Worm (Caenorhabditis elegans): ENCODE measurements around the gene F38E9.1.
A peak's percentile ranks its signal among the peaks of the same experiment; 100 is the strongest.
"Not testable (repeated sequence)": the region's sequence is repeated elsewhere in the genome, so short reads cannot be mapped to it uniquely, and the experiment has no call there.

Gene F38E9.1

ce11 chrX:16505348-16505747 is 34.5 kb downstream of the F38E9.1 start, which contains the start of gene T25D1.3:
TSS of gene T25D1.3 (plus strand) at chrX:16505648.
- TF ChIP-seq blmp-1 (tag; optimal IDR thresholded peaks at IDR 0.05) (no peak), sem-2 (GFP tag; optimal IDR thresholded peaks at IDR 0.05) (no peak), hlh-1 (tag; optimal IDR thresholded peaks at IDR 0.05) (no peak), sptf-1 (tag; optimal IDR thresholded peaks at IDR 0.05) (no peak), nhr-28 (tag; optimal IDR thresholded peaks at IDR 0.05) (no peak), nhr-12 (tag; optimal IDR thresholded peaks at IDR 0.05) (no peak), cnd-1 (tag; optimal IDR thresholded peaks at IDR 0.05) (no peak), tbx-8 (GFP tag; optimal IDR thresholded peaks at IDR 0.05) (no peak), nhr-237 (tag; optimal IDR thresholded peaks at IDR 0.05) (no peak)

- not testable (repeated sequence) for TF ChIP-seq bed-3 (GFP tag; optimal IDR thresholded peaks at IDR 0.05); nhr-237 (tag; optimal IDR thresholded peaks at IDR 0.05); nhr-12 (tag; optimal IDR thresholded peaks at IDR 0.05)
Measured at ce11 chrX:16515265-16515664, 44.4 kb downstream of the F38E9.1 start, which contains the start of gene T25D1.2. TSS of gene T25D1.2 (plus strand) at chrX:16515565.

DNA sequence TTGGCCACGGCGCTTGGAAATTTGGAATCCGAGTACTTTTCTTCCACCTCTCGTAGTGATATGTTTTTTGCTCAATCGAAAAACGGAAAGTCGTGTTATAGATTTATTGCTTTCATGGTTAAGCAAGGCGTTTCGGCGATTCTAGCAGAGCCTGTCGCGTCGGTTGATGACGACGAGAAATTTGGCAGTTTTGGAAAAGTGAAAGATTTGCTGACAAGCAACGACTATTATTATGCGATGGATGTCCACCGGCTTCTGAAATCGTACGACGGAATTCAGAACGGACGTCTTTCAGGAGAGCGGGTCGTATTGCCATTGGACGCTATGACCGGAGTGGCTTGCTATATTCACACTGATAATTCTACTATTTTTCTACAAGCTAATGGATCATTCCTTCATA is 47.9 kb downstream of the F38E9.1 start:
- TF ChIP-seq ceh-83 (GFP tag; optimal IDR thresholded peaks at IDR 0.05): no peak
- no peak for TF ChIP-seq hlh-1 (tag; optimal IDR thresholded peaks at IDR 0.05)
- TF ChIP-seq mls-2 (tag; optimal IDR thresholded peaks at IDR 0.05): no peak
- TF ChIP-seq snpc-4 (tag; optimal IDR thresholded peaks at IDR 0.05): no peak
- no peak for TF ChIP-seq nhr-12 (tag; optimal IDR thresholded peaks at IDR 0.05)
- TF ChIP-seq nhr-2 (tag; optimal IDR thresholded peaks at IDR 0.05): no peak
- TF ChIP-seq M03D4.4 (tag; optimal IDR thresholded peaks at IDR 0.05): no peak
- no peak for TF ChIP-seq unc-62 (GFP tag; optimal IDR thresholded peaks at IDR 0.05)
- no peak for TF ChIP-seq lsy-2 (tag; optimal IDR thresholded peaks at IDR 0.05)
- no peak for TF ChIP-seq ztf-11 (tag; optimal IDR thresholded peaks at IDR 0.05)
- no peak for TF ChIP-seq nhr-237 (tag; optimal IDR thresholded peaks at IDR 0.05)
- no peak for TF ChIP-seq flh-1 (GFP tag; optimal IDR thresholded peaks at IDR 0.05)
- TF ChIP-seq mep-1 (tag; optimal IDR thresholded peaks at IDR 0.05): no peak
- TF ChIP-seq drap-1 (GFP tag; optimal IDR thresholded peaks at IDR 0.05): no peak
- TF ChIP-seq ceh-39 (tag; optimal IDR thresholded peaks at IDR 0.05): no peak
- no peak for TF ChIP-seq nhr-28 (tag; optimal IDR thresholded peaks at IDR 0.05)

DNA sequence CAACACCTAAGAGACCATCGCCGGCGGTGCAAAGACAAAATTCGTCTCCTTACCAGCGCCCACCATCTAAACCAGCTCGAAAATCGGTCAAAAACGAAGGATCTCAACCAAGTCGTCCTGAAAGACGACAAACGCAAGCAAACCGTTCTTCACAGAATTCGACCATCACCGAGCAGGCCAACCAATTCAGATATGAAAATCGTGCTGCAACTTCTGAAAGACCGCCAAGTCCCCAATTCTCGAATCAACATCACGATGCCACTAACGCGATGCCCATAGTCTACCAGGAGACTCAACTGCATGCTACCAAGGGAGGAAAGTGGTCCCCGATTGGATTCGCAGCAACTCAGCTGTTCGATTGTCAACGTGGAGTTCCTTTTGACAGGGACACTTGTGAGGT is 48.7 kb downstream of the F38E9.1 start, which contains the start of gene T25D1.1:
TSS of gene T25D1.1 (plus strand) at position 301 of the 400 bp plus-strand sequence.
- no peak for TF ChIP-seq ham-2 (GFP tag; optimal IDR thresholded peaks at IDR 0.05)
- TF ChIP-seq M03D4.4 (tag; optimal IDR thresholded peaks at IDR 0.05): no peak
- no peak for TF ChIP-seq ztf-11 (tag; optimal IDR thresholded peaks at IDR 0.05)
- TF ChIP-seq nhr-12 (tag; optimal IDR thresholded peaks at IDR 0.05): no peak
- no peak for TF ChIP-seq nhr-237 (tag; optimal IDR thresholded peaks at IDR 0.05)
- TF ChIP-seq lin-32 (GFP tag; optimal IDR thresholded peaks at IDR 0.05): no peak
- TF ChIP-seq pha-4 (tag; optimal IDR thresholded peaks at IDR 0.05): no peak
- no peak for TF ChIP-seq elt-3 (tag; optimal IDR thresholded peaks at IDR 0.05)
- no peak for TF ChIP-seq blmp-1 (tag; optimal IDR thresholded peaks at IDR 0.05)
- TF ChIP-seq sem-2 (GFP tag; optimal IDR thresholded peaks at IDR 0.05): no peak
- no peak for TF ChIP-seq nhr-76 (tag; optimal IDR thresholded peaks at IDR 0.05)
- TF ChIP-seq bed-3 (GFP tag; optimal IDR thresholded peaks at IDR 0.05): no peak
- TF ChIP-seq lin-13 (tag; optimal IDR thresholded peaks at IDR 0.05): no peak
- no peak for TF ChIP-seq flh-1 (GFP tag; optimal IDR thresholded peaks at IDR 0.05)
- TF ChIP-seq snpc-4 (tag; optimal IDR thresholded peaks at IDR 0.05): no peak
- TF ChIP-seq nhr-2 (tag; optimal IDR thresholded peaks at IDR 0.05): no peak
- no peak for TF ChIP-seq nhr-28 (tag; optimal IDR thresholded peaks at IDR 0.05)

DNA sequence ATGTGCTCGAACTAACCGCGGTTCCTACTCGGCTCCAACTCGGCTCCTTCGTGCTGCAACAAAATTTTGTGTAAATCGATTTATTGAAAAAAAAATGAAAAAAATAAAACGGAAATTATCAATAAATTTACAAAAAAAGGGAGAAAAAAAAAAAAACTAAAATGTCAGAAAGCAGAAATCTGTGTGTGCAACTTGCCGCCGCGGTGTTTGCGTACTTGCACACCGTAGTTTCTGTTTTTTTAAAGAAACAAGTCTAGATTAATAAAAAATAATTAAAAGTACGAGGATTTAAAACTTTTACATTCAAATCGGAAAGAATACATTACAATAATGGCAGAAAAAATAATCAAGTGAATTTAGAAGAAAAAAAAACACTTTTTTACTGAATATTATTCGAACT is 50.9 kb downstream of the F38E9.1 start:
- TF ChIP-seq lsy-2 (tag; optimal IDR thresholded peaks at IDR 0.05): peak; percentile 27
- TF ChIP-seq ztf-11 (tag; optimal IDR thresholded peaks at IDR 0.05): no peak

ce11 chrX:16524310-16524709 is 53.5 kb downstream of the F38E9.1 start:
- TF ChIP-seq nhr-2 (tag; optimal IDR thresholded peaks at IDR 0.05) (peak; percentile 69), hlh-1 (tag; optimal IDR thresholded peaks at IDR 0.05) (no peak)

Data from whole organism, mixed stage, embryonic.